Worm (Caenorhabditis elegans): ENCODE results near the gene lev-8.

The lev-8 gene

ce11 chrX:11576429-11577088 is 15.8 kb downstream of the lev-8 start:
- no peak for TF ChIP-seq med-1 (GFP tag; optimal IDR thresholded peaks at IDR 0.05; ENCODE audit: insufficient read depth)
- 0 out of 2 replicates have a peak, but pooled peaks have one; percentile 32 for TF ChIP-seq flt-1 (GFP tag; IDR thresholded peaks at IDR 0.05)

ce11 chrX:11585375-11585774 is 24.7 kb downstream of the lev-8 start, which contains the start of gene abts-2:
Gene abts-2 (plus strand): TSS chrX:11585675.
- no peak for TF ChIP-seq T22C8.4 (GFP tag; IDR thresholded peaks at IDR 0.05)
- no peak for TF ChIP-seq cog-1 (tag; optimal IDR thresholded peaks at IDR 0.05)
- no peak for TF ChIP-seq med-1 (GFP tag; optimal IDR thresholded peaks at IDR 0.05; ENCODE audit: insufficient read depth)
- TF ChIP-seq flt-1 (GFP tag; IDR thresholded peaks at IDR 0.05), result no peak
- no peak for TF ChIP-seq ztf-29 (GFP tag; IDR thresholded peaks at IDR 0.05)
- TF ChIP-seq tab-1 (GFP tag; IDR thresholded peaks at IDR 0.05), result no peak
- TF ChIP-seq ztf-23 (GFP tag; IDR thresholded peaks at IDR 0.05), result no peak
- no peak for TF ChIP-seq ref-1 (GFP tag; conservative IDR thresholded peaks at IDR 0.05)
- no peak for TF ChIP-seq klf-2 (GFP tag; conservative IDR thresholded peaks at IDR 0.05)

ce11 chrX:11585894-11586293 is 25.2 kb downstream of the lev-8 start:
- TF ChIP-seq ref-1 (GFP tag; conservative IDR thresholded peaks at IDR 0.05), result no peak
- TF ChIP-seq med-1 (GFP tag; optimal IDR thresholded peaks at IDR 0.05; ENCODE audit: insufficient read depth), result no peak
- no peak for TF ChIP-seq ztf-23 (GFP tag; IDR thresholded peaks at IDR 0.05)
- no peak for TF ChIP-seq klf-2 (GFP tag; conservative IDR thresholded peaks at IDR 0.05)
- no peak for TF ChIP-seq cog-1 (tag; optimal IDR thresholded peaks at IDR 0.05)
- no peak for TF ChIP-seq tab-1 (GFP tag; IDR thresholded peaks at IDR 0.05)
- no peak for TF ChIP-seq T22C8.4 (GFP tag; IDR thresholded peaks at IDR 0.05)
- no peak for TF ChIP-seq ztf-29 (GFP tag; IDR thresholded peaks at IDR 0.05)
- TF ChIP-seq flt-1 (GFP tag; IDR thresholded peaks at IDR 0.05), result no peak

- no peak for TF ChIP-seq T22C8.4 (GFP tag; IDR thresholded peaks at IDR 0.05)
- no peak for TF ChIP-seq ztf-23 (GFP tag; IDR thresholded peaks at IDR 0.05)
- TF ChIP-seq cog-1 (tag; optimal IDR thresholded peaks at IDR 0.05), result no peak
- no peak for TF ChIP-seq klf-2 (GFP tag; conservative IDR thresholded peaks at IDR 0.05)
- no peak for TF ChIP-seq ztf-29 (GFP tag; IDR thresholded peaks at IDR 0.05)
- TF ChIP-seq tab-1 (GFP tag; IDR thresholded peaks at IDR 0.05), result no peak
- TF ChIP-seq flt-1 (GFP tag; IDR thresholded peaks at IDR 0.05), result no peak
- TF ChIP-seq med-1 (GFP tag; optimal IDR thresholded peaks at IDR 0.05; ENCODE audit: insufficient read depth), result no peak
- no peak for TF ChIP-seq ref-1 (GFP tag; conservative IDR thresholded peaks at IDR 0.05)
Observed at ce11 chrX:11590545-11590944, 29.8 kb downstream of the lev-8 start.

- TF ChIP-seq flt-1 (GFP tag; IDR thresholded peaks at IDR 0.05), result no peak
- no peak for TF ChIP-seq med-1 (GFP tag; optimal IDR thresholded peaks at IDR 0.05; ENCODE audit: insufficient read depth)
- no peak for TF ChIP-seq T22C8.4 (GFP tag; IDR thresholded peaks at IDR 0.05)
Observed at ce11 chrX:11591620-11592019, 30.9 kb downstream of the lev-8 start, which contains the start of gene F52D10.2. Gene F52D10.2 (minus strand): TSS chrX:11591720.

- no peak for TF ChIP-seq ref-1 (GFP tag; conservative IDR thresholded peaks at IDR 0.05)
- TF ChIP-seq tab-1 (GFP tag; IDR thresholded peaks at IDR 0.05), result no peak
- TF ChIP-seq flt-1 (GFP tag; IDR thresholded peaks at IDR 0.05), result no peak
- TF ChIP-seq ztf-23 (GFP tag; IDR thresholded peaks at IDR 0.05), result no peak
- TF ChIP-seq ztf-29 (GFP tag; IDR thresholded peaks at IDR 0.05), result no peak
- TF ChIP-seq med-1 (GFP tag; optimal IDR thresholded peaks at IDR 0.05; ENCODE audit: insufficient read depth), result no peak
- TF ChIP-seq cog-1 (tag; optimal IDR thresholded peaks at IDR 0.05), result no peak
- TF ChIP-seq klf-2 (GFP tag; conservative IDR thresholded peaks at IDR 0.05), result no peak
- no peak for TF ChIP-seq T22C8.4 (GFP tag; IDR thresholded peaks at IDR 0.05)
Observed at ce11 chrX:11592539-11592938, 31.8 kb downstream of the lev-8 start.

ce11 chrX:11596876-11597275 is 36.2 kb downstream of the lev-8 start:
- TF ChIP-seq tab-1 (GFP tag; IDR thresholded peaks at IDR 0.05) (no peak), klf-2 (GFP tag; conservative IDR thresholded peaks at IDR 0.05) (no peak), med-1 (GFP tag; optimal IDR thresholded peaks at IDR 0.05; ENCODE audit: insufficient read depth) (no peak), T22C8.4 (GFP tag; IDR thresholded peaks at IDR 0.05) (no peak), flt-1 (GFP tag; IDR thresholded peaks at IDR 0.05) (no peak), cog-1 (tag; optimal IDR thresholded peaks at IDR 0.05) (no peak), ztf-29 (GFP tag; IDR thresholded peaks at IDR 0.05) (no peak), ref-1 (GFP tag; conservative IDR thresholded peaks at IDR 0.05) (no peak), ztf-23 (GFP tag; IDR thresholded peaks at IDR 0.05) (no peak)

- no peak for TF ChIP-seq ztf-29 (GFP tag; IDR thresholded peaks at IDR 0.05)
- no peak for TF ChIP-seq tab-1 (GFP tag; IDR thresholded peaks at IDR 0.05)
- TF ChIP-seq klf-2 (GFP tag; conservative IDR thresholded peaks at IDR 0.05), result no peak
- TF ChIP-seq T22C8.4 (GFP tag; IDR thresholded peaks at IDR 0.05), result no peak
- no peak for TF ChIP-seq ztf-23 (GFP tag; IDR thresholded peaks at IDR 0.05)
- no peak for TF ChIP-seq ref-1 (GFP tag; conservative IDR thresholded peaks at IDR 0.05)
- no peak for TF ChIP-seq med-1 (GFP tag; optimal IDR thresholded peaks at IDR 0.05; ENCODE audit: insufficient read depth)
- no peak for TF ChIP-seq cog-1 (tag; optimal IDR thresholded peaks at IDR 0.05)
Observed at ce11 chrX:11598839-11599238, 38.1 kb downstream of the lev-8 start.

- TF ChIP-seq flt-1 (GFP tag; IDR thresholded peaks at IDR 0.05) (0 out of 2 replicates have a peak, but pooled peaks have one; percentile 17), ztf-29 (GFP tag; IDR thresholded peaks at IDR 0.05) (no peak)
Observed at ce11 chrX:11600488-11601106, 39.9 kb downstream of the lev-8 start.
